Fruit fly (Drosophila melanogaster): ENCODE measurements around the gene CG13312.
A peak's percentile ranks its signal among the peaks of the same experiment; 100 is the strongest.

Gene CG13312

DNA sequence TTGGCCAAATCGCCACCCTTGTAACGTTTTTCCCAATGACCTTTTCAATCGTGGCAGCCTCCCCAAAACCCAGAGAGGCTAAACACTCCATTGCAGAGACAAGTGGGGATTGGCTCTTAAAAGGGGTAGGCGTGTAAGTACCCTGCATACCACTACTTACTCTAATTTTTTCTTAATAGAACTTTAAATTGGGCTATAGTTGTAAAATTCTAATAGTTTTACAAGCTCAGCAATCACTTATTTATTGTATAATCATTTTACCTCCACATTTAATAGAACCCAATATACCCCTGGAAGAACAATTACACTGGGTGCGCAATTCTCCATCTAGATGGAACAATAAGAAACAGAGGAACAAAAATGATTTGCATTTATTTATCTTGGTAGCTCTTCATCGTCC lies 34.7 kb upstream of the CG13312 start (continued):
- TF ChIP-seq CG4424 (GFP tag; optimal IDR thresholded peaks at IDR 0.05) (peak; percentile 80), ssp (GFP tag; IDR thresholded peaks at IDR 0.05) (peak; percentile 64), B-H2 (GFP tag; optimal IDR thresholded peaks at IDR 0.05) (no peak), CG33557 (GFP tag; optimal IDR thresholded peaks at IDR 0.05) (no peak), Six4 (GFP tag; optimal IDR thresholded peaks at IDR 0.05) (peak; percentile 48), Spps (tag; optimal IDR thresholded peaks at IDR 0.05) (peak; percentile 16), ERR (GFP tag; optimal IDR thresholded peaks at IDR 0.05) (peak; percentile 38), pho (GFP tag; optimal IDR thresholded peaks at IDR 0.05) (peak; percentile 6), nom (GFP tag; optimal IDR thresholded peaks at IDR 0.05) (no peak), tna (GFP tag; IDR thresholded peaks at IDR 0.05; ENCODE audit: partially characterized antibody) (no peak), CG11560 (tag; IDR thresholded peaks at IDR 0.05) (peak; percentile 38; the same call in 1 of the 3 replicates), CG11504 (tag; optimal IDR thresholded peaks at IDR 0.05) (peak; percentile 87), CG34376 (GFP tag; optimal IDR thresholded peaks at IDR 0.05) (no peak), sob (GFP tag; IDR thresholded peaks at IDR 0.05) (peak; percentile 79), CG17186 (GFP tag; optimal IDR thresholded peaks at IDR 0.05) (no peak), Stat92E (GFP tag; optimal IDR thresholded peaks at IDR 0.05) (no peak), CG2712 (tag; optimal IDR thresholded peaks at IDR 0.05) (peak; percentile 85), cad (GFP tag; optimal IDR thresholded peaks at IDR 0.05) (no peak), Xbp1 (GFP tag; optimal IDR thresholded peaks at IDR 0.05) (peak; percentile 75), CG4404 (GFP tag; IDR thresholded peaks at IDR 0.05) (peak; percentile 68), CG3838 (GFP tag; optimal IDR thresholded peaks at IDR 0.05) (no peak), CG2678 (tag; optimal IDR thresholded peaks at IDR 0.05) (peak; percentile 88), CG6254 (GFP tag; optimal IDR thresholded peaks at IDR 0.05) (peak; percentile 67), CG10267 (tag; optimal IDR thresholded peaks at IDR 0.05) (peak; percentile 68), pb (GFP tag; optimal IDR thresholded peaks at IDR 0.05) (no peak), CG2202 (tag; optimal IDR thresholded peaks at IDR 0.05) (peak; percentile 28), Ravus (GFP tag; IDR thresholded peaks at IDR 0.05) (0 out of 2 replicates have a peak, but pooled peaks have one; percentile 18), danr (GFP tag; IDR thresholded peaks at IDR 0.05) (no peak), Eip74EF (GFP tag; optimal IDR thresholded peaks at IDR 0.05) (peak in 1 of 2 experiments; percentile 69), HHEX (GFP tag; optimal IDR thresholded peaks at IDR 0.05) (peak; percentile 65), CG7839 (tag; optimal IDR thresholded peaks at IDR 0.05) (peak; percentile 86), nmo (GFP tag; optimal IDR thresholded peaks at IDR 0.05) (peak; percentile 78), Antp (GFP tag; optimal IDR thresholded peaks at IDR 0.05) (peak; percentile 62), crc (GFP tag; optimal IDR thresholded peaks at IDR 0.05) (peak; percentile 60), salm (tag; optimal IDR thresholded peaks at IDR 0.05) (peak; percentile 57), CG7987 (GFP tag; optimal IDR thresholded peaks at IDR 0.05) (peak; percentile 24), Max (GFP tag; optimal IDR thresholded peaks at IDR 0.05) (peak; percentile 45), CG10431 (GFP tag; optimal IDR thresholded peaks at IDR 0.05) (no peak), br (optimal IDR thresholded peaks at IDR 0.05) (no peak), B-H1 (GFP tag; IDR thresholded peaks at IDR 0.05) (peak; percentile 60; the same call in 2 of the 3 replicates), pnt (GFP tag; optimal IDR thresholded peaks at IDR 0.05) (peak; percentile 50), sisA (GFP tag; IDR thresholded peaks at IDR 0.05) (peak; percentile 75), zf30C (GFP tag; optimal IDR thresholded peaks at IDR 0.05) (no peak), CG2120 (GFP tag; optimal IDR thresholded peaks at IDR 0.05) (peak; percentile 86), CG32532 (GFP tag; IDR thresholded peaks at IDR 0.05) (peak; percentile 75), ems (GFP tag; optimal IDR thresholded peaks at IDR 0.05) (peak; percentile 66), abd-A (tag; optimal IDR thresholded peaks at IDR 0.05) (no peak), CG10654 (GFP tag; optimal IDR thresholded peaks at IDR 0.05) (peak; percentile 47), CG5180 (GFP tag; optimal IDR thresholded peaks at IDR 0.05) (no peak), H15 (GFP tag; IDR thresholded peaks at IDR 0.05) (peak; percentile 70), pfk (GFP tag; optimal IDR thresholded peaks at IDR 0.05) (no peak)
